Fruit fly (Drosophila melanogaster): ENCODE measurements around the gene Wnt6.
A peak's percentile ranks its signal among the peaks of the same experiment; 100 is the strongest.

dm6 chr2L:7306782-7307181 is 26.7 kb upstream of the Wnt6 start, which contains the start of gene wg:
- TF ChIP-seq CG8478 (optimal IDR thresholded peaks at IDR 0.05), result peak; percentile 85
- TF ChIP-seq psq (optimal IDR thresholded peaks at IDR 0.05), result no peak
